Fruit fly (Drosophila melanogaster) whole organism, embryonic: ENCODE results near the gene ver.

ENCODE experiments used
- Aef1 ChIP-seq: fragments of 200-800 bp; sonication (Bioruptor generic); IDR thresholded peaks from 3 replicates; pipeline ENCODE4 v1.3.6; 2022; ENCODE audit warnings: missing biosample characterization, missing genetic modification characterization
- CG10147 ChIP-seq: fragments of 200-800 bp; sonication (Bioruptor generic); optimal IDR thresholded peaks from 2 replicates; lab custom pipeline; 2019; ENCODE audit warnings: missing biosample characterization, mild to moderate bottlenecking, missing genetic modification characterization, moderate library complexity
- CG10462 ChIP-seq: fragments of 200-800 bp; sonication (Bioruptor generic); optimal IDR thresholded peaks from 2 replicates; lab custom pipeline; 2016; ENCODE audit warnings: missing biosample characterization, missing genetic modification characterization
- CG11247 ChIP-seq: fragments of 200-800 bp; sonication (Bioruptor generic); IDR thresholded peaks from 2 replicates; pipeline ENCODE4 v1.3.6; 2022; ENCODE audit warnings: missing biosample characterization, missing genetic modification characterization
- CG12071 ChIP-seq: fragments of 200-800 bp; sonication (Bioruptor generic); optimal IDR thresholded peaks from 3 replicates; lab custom pipeline; 2018; ENCODE audit warnings: missing biosample characterization, mild to moderate bottlenecking, missing genetic modification characterization
- CG13894 ChIP-seq: fragments of 200-800 bp; sonication (Bioruptor generic); optimal IDR thresholded peaks from 3 replicates; lab custom pipeline; 2018; ENCODE audit warnings: missing biosample characterization, mild to moderate bottlenecking, missing genetic modification characterization, moderate library complexity
- CG34224 ChIP-seq: fragments of 200-800 bp; sonication (Bioruptor generic); IDR thresholded peaks from 3 replicates; pipeline ENCODE4 v1.3.6; 2022; ENCODE audit warnings: missing biosample characterization, missing genetic modification characterization; ENCODE audit not compliant: partially characterized antibody
- CG4707 ChIP-seq: fragments of 200-800 bp; sonication (Bioruptor generic); optimal IDR thresholded peaks from 2 replicates; lab custom pipeline; 2018; ENCODE audit warnings: missing biosample characterization, mild to moderate bottlenecking, missing genetic modification characterization, moderate library complexity
- CG6254 ChIP-seq: fragments of 200-800 bp; sonication (Bioruptor generic); optimal IDR thresholded peaks from 3 replicates; lab custom pipeline; 2017; ENCODE audit warnings: mild to moderate bottlenecking, missing biosample characterization, missing genetic modification reagents, missing genetic modification characterization
- CG6683 ChIP-seq: fragments of 200-800 bp; sonication (Bioruptor generic); optimal IDR thresholded peaks from 2 replicates; lab custom pipeline; 2017; ENCODE audit warnings: missing biosample characterization, mild to moderate bottlenecking, missing genetic modification characterization, missing genetic modification reagents
- CG7271 ChIP-seq: fragments of 200-800 bp; sonication (Bioruptor generic); optimal IDR thresholded peaks from 2 replicates; lab custom pipeline; 2018; ENCODE audit warnings: missing biosample characterization, mild to moderate bottlenecking, missing genetic modification characterization, moderate library complexity
- CG8359 ChIP-seq: fragments of 200-800 bp; sonication (Bioruptor generic); optimal IDR thresholded peaks from 2 replicates; lab custom pipeline; 2017; ENCODE audit warnings: missing biosample characterization, mild to moderate bottlenecking, missing genetic modification characterization, borderline replicate concordance
- CG9609 ChIP-seq: fragments of 200-800 bp; sonication (Bioruptor generic); optimal IDR thresholded peaks from 3 replicates; lab custom pipeline; 2016; ENCODE audit warnings: missing biosample characterization, missing genetic modification characterization
- Chrac-16 ChIP-seq: fragments of 200-800 bp; sonication (Bioruptor generic); optimal IDR thresholded peaks from 3 replicates; lab custom pipeline; 2016; ENCODE audit warnings: missing biosample characterization, missing genetic modification characterization
- Dad ChIP-seq: fragments of 200-800 bp; sonication (Bioruptor generic); optimal IDR thresholded peaks from 3 replicates; lab custom pipeline; 2016; ENCODE audit warnings: missing biosample characterization, missing genetic modification characterization
- Doc2 ChIP-seq: fragments of 200-800 bp; sonication (Bioruptor generic); IDR thresholded peaks from 2 replicates; pipeline ENCODE4 v1.3.6; 2022; ENCODE audit warnings: missing biosample characterization, missing genetic modification characterization
- Dp ChIP-seq: fragments of 200-800 bp; sonication (Bioruptor generic); optimal IDR thresholded peaks from 2 replicates; lab custom pipeline; 2018; ENCODE audit warnings: missing biosample characterization, mild to moderate bottlenecking, missing genetic modification characterization, moderate library complexity
- Drgx ChIP-seq: fragments of 200-800 bp; sonication (Bioruptor generic); IDR thresholded peaks from 2 replicates; pipeline ENCODE4 v1.3.6; 2022; ENCODE audit warnings: missing biosample characterization, missing genetic modification characterization
- Eip74EF ChIP-seq, 2 experiments: fragments of 200-800 bp in 1 of 2; fragments of >200 bp in 1 of 2; sonication (Bioruptor generic) in 1 of 2; optimal IDR thresholded peaks; 2 replicates each; lab custom pipeline; 2017 to 2019; ENCODE audit warnings: missing biosample characterization in 2 of 2, missing genetic modification characterization in 2 of 2, mild to moderate bottlenecking in 1 of 2, moderate library complexity in 1 of 2
- HHEX ChIP-seq: fragments of 200-800 bp; sonication (Bioruptor generic); optimal IDR thresholded peaks from 3 replicates; lab custom pipeline; 2017; ENCODE audit warnings: missing biosample characterization, mild to moderate bottlenecking, missing genetic modification characterization, missing genetic modification reagents
- Hmx ChIP-seq: fragments of 200-800 bp; sonication (Bioruptor generic); optimal IDR thresholded peaks from 2 replicates; lab custom pipeline; 2016; ENCODE audit warnings: missing biosample characterization, missing genetic modification characterization
- Meics ChIP-seq: fragments of 200-800 bp; sonication (Bioruptor generic); optimal IDR thresholded peaks from 2 replicates; lab custom pipeline; 2017; ENCODE audit warnings: missing biosample characterization, mild to moderate bottlenecking, missing genetic modification characterization
- Mes4 ChIP-seq: fragments of 200-800 bp; sonication (Bioruptor generic); optimal IDR thresholded peaks from 2 replicates; lab custom pipeline; 2016; ENCODE audit warnings: missing biosample characterization, missing genetic modification characterization
- Neu2 ChIP-seq: fragments of 200-800 bp; sonication (Bioruptor generic); optimal IDR thresholded peaks from 3 replicates; lab custom pipeline; 2016; ENCODE audit warnings: missing biosample characterization, missing genetic modification characterization, borderline replicate concordance
- Oaz ChIP-seq: fragments of 200-800 bp; sonication (Bioruptor generic); IDR thresholded peaks from 2 replicates; pipeline ENCODE4 v1.3.6; 2022; ENCODE audit warnings: missing biosample characterization, missing genetic modification characterization
- Oli ChIP-seq: fragments of 200-800 bp; sonication (Bioruptor generic); optimal IDR thresholded peaks from 2 replicates; lab custom pipeline; 2018; ENCODE audit warnings: missing biosample characterization, mild to moderate bottlenecking, missing genetic modification characterization, moderate library complexity
- Ptx1 ChIP-seq: fragments of 200-800 bp; sonication (Bioruptor generic); IDR thresholded peaks from 2 replicates; pipeline ENCODE4 v1.3.6; 2022; ENCODE audit warnings: missing biosample characterization, missing genetic modification characterization
- Rfx ChIP-seq: fragments of 200-800 bp; sonication (Bioruptor generic); IDR thresholded peaks from 2 replicates; pipeline ENCODE4 v1.3.6; 2022; ENCODE audit warnings: missing biosample characterization, missing genetic modification characterization
- TFAM ChIP-seq: fragments of 200-800 bp; sonication (Bioruptor generic); optimal IDR thresholded peaks from 2 replicates; lab custom pipeline; 2017; ENCODE audit warnings: missing biosample characterization, missing genetic modification characterization, inconsistent platforms
- Taf1 ChIP-seq: fragments of 200-800 bp; sonication (Bioruptor generic); IDR thresholded peaks from 2 replicates; pipeline ENCODE4 v1.3.6; 2022; ENCODE audit warnings: missing biosample characterization, missing genetic modification characterization
- ase ChIP-seq: fragments of 200-800 bp; sonication (Bioruptor generic); IDR thresholded peaks from 3 replicates; pipeline ENCODE4 v1.3.6; 2022; ENCODE audit warnings: missing biosample characterization, missing genetic modification characterization
- ato ChIP-seq: fragments of 200-800 bp; sonication (Bioruptor generic); IDR thresholded peaks from 2 replicates; pipeline ENCODE4 v1.3.6; 2022; ENCODE audit warnings: missing biosample characterization, missing genetic modification characterization; ENCODE audit not compliant: partially characterized antibody
- bab2 ChIP-seq: fragments of 200-800 bp; sonication (Bioruptor generic); optimal IDR thresholded peaks from 2 replicates; lab custom pipeline; 2016; ENCODE audit warnings: missing biosample characterization, missing genetic modification characterization
- cas ChIP-seq: fragments of 200-800 bp; sonication (Bioruptor generic); IDR thresholded peaks from 2 replicates; pipeline ENCODE4 v1.3.6; 2022; ENCODE audit warnings: missing biosample characterization, missing genetic modification characterization
- cg ChIP-seq: fragments of 200-800 bp; sonication (Bioruptor generic); optimal IDR thresholded peaks from 3 replicates; lab custom pipeline; 2019; ENCODE audit warnings: missing biosample characterization, mild to moderate bottlenecking, missing genetic modification characterization, moderate library complexity
- chm ChIP-seq: fragments of 200-800 bp; sonication (Bioruptor generic); IDR thresholded peaks from 2 replicates; pipeline ENCODE4 v1.3.6; 2022; ENCODE audit warnings: missing biosample characterization, missing genetic modification characterization
- crp ChIP-seq, 2 experiments: fragments of 200-800 bp; sonication (Bioruptor generic); optimal IDR thresholded peaks; 2 replicates in 1 of 2; 3 replicates in 1 of 2; lab custom pipeline; 2017; ENCODE audit warnings: missing biosample characterization in 2 of 2, missing genetic modification characterization in 2 of 2, mild to moderate bottlenecking in 1 of 2, moderate library complexity in 1 of 2
- fd102C ChIP-seq: fragments of 200-800 bp; sonication (Bioruptor generic); optimal IDR thresholded peaks from 2 replicates; lab custom pipeline; 2018; ENCODE audit warnings: missing biosample characterization, mild to moderate bottlenecking, missing genetic modification characterization, moderate library complexity
- gem ChIP-seq: fragments of 200-800 bp; sonication (Bioruptor generic); optimal IDR thresholded peaks from 2 replicates; lab custom pipeline; 2019; ENCODE audit warnings: missing biosample characterization, mild to moderate bottlenecking, missing genetic modification characterization, moderate library complexity
- insv ChIP-seq, 2 experiments: fragments of 200-800 bp; sonication (Bioruptor generic); optimal IDR thresholded peaks; 3 replicates each; lab custom pipeline; 2016 to 2018; ENCODE audit warnings: missing biosample characterization in 2 of 2, missing genetic modification characterization in 2 of 2
- jing ChIP-seq: fragments of 200-800 bp; sonication (Bioruptor generic); optimal IDR thresholded peaks from 2 replicates; lab custom pipeline; 2018; ENCODE audit warnings: missing biosample characterization, mild to moderate bottlenecking, missing genetic modification characterization
- nmo ChIP-seq: fragments of 200-800 bp; sonication (Bioruptor generic); optimal IDR thresholded peaks from 2 replicates; lab custom pipeline; 2018; ENCODE audit warnings: missing biosample characterization, mild to moderate bottlenecking, missing genetic modification characterization, moderate library complexity
- pho ChIP-seq: fragments of 200-800 bp; sonication (Bioruptor generic); optimal IDR thresholded peaks from 2 replicates; lab custom pipeline; 2016; ENCODE audit warnings: missing biosample characterization, missing genetic modification characterization
- row ChIP-seq: fragments of 200-800 bp; sonication (Bioruptor generic); IDR thresholded peaks from 3 replicates; pipeline ENCODE4 v1.3.6; 2022; ENCODE audit warnings: missing biosample characterization, missing genetic modification characterization
- schlank ChIP-seq: fragments of 200-800 bp; sonication (Bioruptor generic); optimal IDR thresholded peaks from 2 replicates; lab custom pipeline; 2018; ENCODE audit warnings: missing biosample characterization, mild to moderate bottlenecking, missing genetic modification characterization
- sens-2 ChIP-seq: fragments of 200-800 bp; sonication (Bioruptor generic); IDR thresholded peaks from 2 replicates; pipeline ENCODE4 v1.3.6; 2022; ENCODE audit warnings: missing biosample characterization, missing genetic modification characterization
- shn ChIP-seq: fragments of 200-800 bp; sonication (Bioruptor generic); optimal IDR thresholded peaks from 3 replicates; lab custom pipeline; 2016; ENCODE audit warnings: missing biosample characterization, missing genetic modification characterization
- tll ChIP-seq, 2 experiments: fragments of 200-800 bp in 1 of 2; fragments of >200 bp in 1 of 2; sonication (Bioruptor generic) in 1 of 2; optimal IDR thresholded peaks; 2 replicates each; lab custom pipeline; 2017 to 2019; ENCODE audit warnings: missing biosample characterization in 2 of 2, missing genetic modification characterization in 2 of 2, mild to moderate bottlenecking in 1 of 2, moderate library complexity in 1 of 2
- toy ChIP-seq: fragments of 200-800 bp; sonication (Bioruptor generic); IDR thresholded peaks from 2 replicates; pipeline ENCODE4 v1.3.6; 2022; ENCODE audit warnings: missing biosample characterization, missing genetic modification characterization

The ver gene

dm6 chr3L:12490418-12491035, 33.3 kb upstream of the ver start, which contains the start of gene CG10660 (continued):
- TF ChIP-seq ato (GFP tag; lab: Robert Waterston, UW): no peak
- TF ChIP-seq CG12071 (GFP tag; lab: Kevin White, UChicago): peak; percentile 89
- TF ChIP-seq Aef1 (GFP tag; lab: Robert Waterston, UW): peak; percentile 81
- TF ChIP-seq Dad: peak; percentile 47
- TF ChIP-seq cg (GFP tag; lab: Kevin White, UChicago): peak; percentile 11
- TF ChIP-seq ase: peak; percentile 79
- peak; percentile 94 for TF ChIP-seq gem
- peak; percentile 68 for TF ChIP-seq sens-2 (GFP tag; lab: Robert Waterston, UW)
- peak; percentile 91 for TF ChIP-seq chm
- TF ChIP-seq pho (GFP tag; lab: Kevin White, UChicago): peak; percentile 48
- peak; percentile 80 for TF ChIP-seq CG11247 (GFP tag; lab: Robert Waterston, UW)
- TF ChIP-seq Oli (tag; lab: Kevin White, UChicago): peak; percentile 93
- peak; percentile 95 for TF ChIP-seq Drgx
- peak; percentile 82 for TF ChIP-seq HHEX
- TF ChIP-seq Taf1 (GFP tag; lab: Robert Waterston, UW): peak; percentile 45; the same call in 1 of the 2 replicates
- peak; percentile 81 for TF ChIP-seq jing
- peak; percentile 73 for TF ChIP-seq CG8359 (GFP tag; lab: Kevin White, UChicago)
- TF ChIP-seq CG34224 (GFP tag; lab: Robert Waterston, UW): no peak
- peak; percentile 51; the same call in 1 of the 2 replicates for TF ChIP-seq cas (GFP tag; lab: Robert Waterston, UW)
- peak; percentile 31 for TF ChIP-seq CG9609 (GFP tag; lab: Kevin White, UChicago)
- peak; percentile 26 for TF ChIP-seq CG7271 (tag; lab: Kevin White, UChicago)
- TF ChIP-seq crp (GFP tag; optimal IDR thresholded peaks at IDR 0.05; lab: Kevin White, UChicago): peak in 1 of 2 experiments; percentile 15
- TF ChIP-seq Rfx: peak; percentile 86
- peak; percentile 89 for TF ChIP-seq CG6254 (GFP tag; lab: Kevin White, UChicago)
- no peak for TF ChIP-seq insv (GFP tag; optimal IDR thresholded peaks at IDR 0.05; lab: Kevin White, UChicago)
- TF ChIP-seq Chrac-16 (GFP tag; lab: Kevin White, UChicago): peak; percentile 74
- no peak for TF ChIP-seq TFAM (GFP tag; lab: Kevin White, UChicago)
- TF ChIP-seq Dp (GFP tag; lab: Kevin White, UChicago): no peak
- no peak for TF ChIP-seq fd102C
- TF ChIP-seq Mes4 (GFP tag; lab: Kevin White, UChicago): peak; percentile 74
- no peak for TF ChIP-seq Doc2
- TF ChIP-seq CG10147 (GFP tag; lab: Kevin White, UChicago): peak; percentile 75
- TF ChIP-seq Hmx (GFP tag; lab: Kevin White, UChicago): peak; percentile 1
- TF ChIP-seq tll (GFP tag; optimal IDR thresholded peaks at IDR 0.05; lab: Kevin White, UChicago): no peak
- peak; percentile 43 for TF ChIP-seq CG10462 (GFP tag; lab: Kevin White, UChicago)
- TF ChIP-seq Eip74EF (GFP tag; optimal IDR thresholded peaks at IDR 0.05; lab: Kevin White, UChicago): peak in 1 of 2 experiments; percentile 87
- peak; percentile 86 for TF ChIP-seq Meics (GFP tag; lab: Kevin White, UChicago)
- TF ChIP-seq CG13894 (tag; lab: Kevin White, UChicago): no peak
- TF ChIP-seq nmo (GFP tag; lab: Kevin White, UChicago): peak; percentile 91
- peak; percentile 64 for TF ChIP-seq schlank (tag; lab: Kevin White, UChicago)
- no peak for TF ChIP-seq Neu2 (GFP tag; lab: Kevin White, UChicago)
- TF ChIP-seq CG6683 (GFP tag; lab: Kevin White, UChicago): peak; percentile 56
- TF ChIP-seq Oaz (GFP tag; lab: Robert Waterston, UW): peak; percentile 76
- TF ChIP-seq row: peak; percentile 93
- peak; percentile 88 for TF ChIP-seq Ptx1 (GFP tag; lab: Robert Waterston, UW)
- peak; percentile 73 for TF ChIP-seq CG4707 (GFP tag; lab: Kevin White, UChicago)
- peak; percentile 22 for TF ChIP-seq shn (GFP tag; lab: Kevin White, UChicago)
- peak; percentile 79 for TF ChIP-seq bab2 (GFP tag; lab: Kevin White, UChicago)
- TF ChIP-seq toy (GFP tag; lab: Robert Waterston, UW): 0 out of 2 replicates have a peak, but pooled peaks have one; percentile 44
